Fruit fly (Drosophila melanogaster) whole organism, prepupa: ENCODE data around the gene CG3223.
A peak's percentile ranks its signal among the peaks of the same experiment; 100 is the strongest.

Experiments
- Blimp-1 ChIP-seq: fragments of 200-800 bp; sonication (Bioruptor generic); optimal IDR thresholded peaks from 3 replicates; lab custom pipeline; 2017; ENCODE audit warnings: missing biosample characterization, missing genetic modification characterization, mild to moderate bottlenecking, moderate library complexity, missing genetic modification reagents
- CG10631 ChIP-seq: fragments of 200-800 bp; sonication (Bioruptor generic); optimal IDR thresholded peaks from 2 replicates; lab custom pipeline; 2016; ENCODE audit warnings: missing biosample characterization, missing genetic modification characterization
- CG10669 ChIP-seq: fragments of 200-800 bp; sonication (Bioruptor generic); optimal IDR thresholded peaks from 3 replicates; lab custom pipeline; 2018; ENCODE audit warnings: missing biosample characterization, mild to moderate bottlenecking, missing genetic modification characterization, moderate library complexity
- CG11294 ChIP-seq: fragments of 200-800 bp; sonication (Bioruptor generic); IDR thresholded peaks from 2 replicates; pipeline ENCODE4 v1.3.6; 2022; ENCODE audit warnings: missing biosample characterization, missing genetic modification characterization
- CG11762 ChIP-seq: fragments of 200-800 bp; sonication (Bioruptor generic); optimal IDR thresholded peaks from 3 replicates; lab custom pipeline; 2016; ENCODE audit warnings: missing biosample characterization, missing genetic modification characterization; ENCODE audit not compliant: insufficient read depth
- CG11902 ChIP-seq: fragments of 200-800 bp; sonication (Bioruptor generic); optimal IDR thresholded peaks from 3 replicates; lab custom pipeline; 2016; ENCODE audit warnings: missing biosample characterization, missing genetic modification characterization
- CG15336 ChIP-seq: fragments of 200-800 bp; sonication (Bioruptor generic); IDR thresholded peaks from 2 replicates; pipeline ENCODE4 v1.3.6; 2022; ENCODE audit warnings: missing biosample characterization, missing genetic modification characterization
- CG1621 ChIP-seq: fragments of 200-800 bp; sonication (Bioruptor generic); optimal IDR thresholded peaks from 3 replicates; lab custom pipeline; 2018; ENCODE audit warnings: missing biosample characterization, mild to moderate bottlenecking, missing genetic modification characterization
- CG16779 ChIP-seq: fragments of 200-800 bp; sonication (Bioruptor generic); optimal IDR thresholded peaks from 3 replicates; lab custom pipeline; 2017; ENCODE audit warnings: missing biosample characterization, mild to moderate bottlenecking, missing genetic modification characterization
- CG3032 ChIP-seq: fragments of 200-800 bp; optimal IDR thresholded peaks from 2 replicates; lab custom pipeline; 2019; ENCODE audit warnings: missing biosample characterization, mild to moderate bottlenecking, missing genetic modification characterization, moderate library complexity
- CG31627 ChIP-seq: fragments of 200-800 bp; sonication (Bioruptor generic); optimal IDR thresholded peaks from 3 replicates; lab custom pipeline; 2016; ENCODE audit warnings: missing biosample characterization, missing genetic modification characterization
- CG32006 ChIP-seq: fragments of 200-800 bp; sonication (Bioruptor generic); optimal IDR thresholded peaks from 3 replicates; lab custom pipeline; 2017; ENCODE audit warnings: missing biosample characterization, mild to moderate bottlenecking, missing genetic modification characterization
- CG3919 ChIP-seq: fragments of 200-800 bp; sonication (Bioruptor generic); optimal IDR thresholded peaks from 3 replicates; lab custom pipeline; 2016; ENCODE audit warnings: missing biosample characterization, missing genetic modification characterization
- CG4318 ChIP-seq: fragments of 200-800 bp; sonication (Bioruptor generic); optimal IDR thresholded peaks from 3 replicates; lab custom pipeline; 2017; ENCODE audit warnings: missing biosample characterization, mild to moderate bottlenecking, missing genetic modification characterization
- CG6163 ChIP-seq: fragments of 200-800 bp; sonication (Bioruptor generic); IDR thresholded peaks from 3 replicates; pipeline ENCODE4 v1.3.6; 2022; ENCODE audit warnings: missing biosample characterization, missing genetic modification characterization
- CG6808 ChIP-seq: fragments of 200-800 bp; sonication (Bioruptor generic); optimal IDR thresholded peaks from 3 replicates; lab custom pipeline; 2017; ENCODE audit warnings: missing biosample characterization, missing genetic modification characterization, mild to moderate bottlenecking, moderate library complexity, missing genetic modification reagents
- CG7368 ChIP-seq: fragments of 200-800 bp; sonication (Bioruptor generic); optimal IDR thresholded peaks from 3 replicates; lab custom pipeline; 2016; ENCODE audit warnings: missing biosample characterization, missing genetic modification characterization
- CG8119 ChIP-seq: fragments of 200-800 bp; sonication (Bioruptor generic); IDR thresholded peaks from 3 replicates; pipeline ENCODE4 v1.3.6; 2022; ENCODE audit warnings: missing biosample characterization, missing genetic modification characterization
- CG8632 ChIP-seq: fragments of 200-800 bp; sonication (Bioruptor generic); optimal IDR thresholded peaks from 3 replicates; lab custom pipeline; 2016; ENCODE audit warnings: missing biosample characterization, missing genetic modification characterization
- CG9139 ChIP-seq: fragments of 200-800 bp; sonication (Bioruptor generic); optimal IDR thresholded peaks from 3 replicates; lab custom pipeline; 2017; ENCODE audit warnings: missing biosample characterization, mild to moderate bottlenecking, missing genetic modification characterization
- Eip75B ChIP-seq: fragments of 200-800 bp; sonication (Bioruptor generic); optimal IDR thresholded peaks from 3 replicates; lab custom pipeline; 2016; ENCODE audit warnings: missing biosample characterization, missing genetic modification characterization
- Eip78C ChIP-seq: fragments of 200-800 bp; sonication (Bioruptor generic); peaks from one replicate; lab custom pipeline; 2016; ENCODE audit warnings: missing biosample characterization, missing genetic modification characterization
- Eip93F ChIP-seq: fragments of 200-800 bp; sonication (Bioruptor generic); optimal IDR thresholded peaks from 2 replicates; lab custom pipeline; 2016; ENCODE audit warnings: missing biosample characterization, mild to moderate bottlenecking, missing genetic modification characterization
- Ets21C ChIP-seq: fragments of 200-800 bp; sonication (Bioruptor generic); optimal IDR thresholded peaks from 3 replicates; lab custom pipeline; 2016; ENCODE audit warnings: missing biosample characterization, missing genetic modification characterization
- Ets96B ChIP-seq: fragments of 200-800 bp; optimal IDR thresholded peaks from 2 replicates; lab custom pipeline; 2019; ENCODE audit warnings: missing biosample characterization, mild to moderate bottlenecking, missing genetic modification characterization, moderate library complexity
- Gug ChIP-seq: fragments of 200-800 bp; sonication (Bioruptor generic); IDR thresholded peaks from 2 replicates; pipeline ENCODE4 v1.3.6; 2022; ENCODE audit warnings: missing biosample characterization, missing genetic modification characterization
- Hr38 ChIP-seq: sonication (Bioruptor generic); optimal IDR thresholded peaks from 2 replicates; lab custom pipeline; 2016; ENCODE audit warnings: missing biosample characterization, missing genetic modification characterization
- Hr39 ChIP-seq: fragments of 200-800 bp; sonication (Bioruptor generic); optimal IDR thresholded peaks from 2 replicates; lab custom pipeline; 2016; ENCODE audit warnings: missing biosample characterization, missing genetic modification characterization
- Hr4 ChIP-seq: fragments of 200-800 bp; sonication (Bioruptor generic); optimal IDR thresholded peaks from 3 replicates; lab custom pipeline; 2016; ENCODE audit warnings: missing biosample characterization, missing genetic modification characterization
- Lpt ChIP-seq: fragments of 200-800 bp; sonication (Bioruptor generic); optimal IDR thresholded peaks from 3 replicates; lab custom pipeline; 2016; ENCODE audit warnings: missing biosample characterization, missing genetic modification characterization
- Met ChIP-seq: fragments of 200-800 bp; sonication (Bioruptor generic); optimal IDR thresholded peaks from 3 replicates; lab custom pipeline; 2016; ENCODE audit warnings: missing biosample characterization, missing genetic modification characterization
- OdsH ChIP-seq: fragments of 200-800 bp; sonication (Bioruptor generic); optimal IDR thresholded peaks from 3 replicates; lab custom pipeline; 2016; ENCODE audit warnings: missing biosample characterization, missing genetic modification characterization
- Smox ChIP-seq: fragments of 200-800 bp; sonication (Bioruptor generic); optimal IDR thresholded peaks from 3 replicates; lab custom pipeline; 2016; ENCODE audit warnings: missing biosample characterization, missing genetic modification characterization
- Sox102F ChIP-seq: fragments of 200-800 bp; sonication (Bioruptor generic); optimal IDR thresholded peaks from 2 replicates; lab custom pipeline; 2016; ENCODE audit warnings: missing biosample characterization, mild to moderate bottlenecking, missing genetic modification characterization
- Sox14 ChIP-seq: fragments of 200-800 bp; sonication (Bioruptor generic); optimal IDR thresholded peaks from 3 replicates; lab custom pipeline; 2016; ENCODE audit warnings: missing biosample characterization, missing genetic modification characterization
- Sox15 ChIP-seq: fragments of 200-800 bp; sonication (Bioruptor generic); optimal IDR thresholded peaks from 3 replicates; lab custom pipeline; 2016; ENCODE audit warnings: missing biosample characterization, missing genetic modification characterization
- acj6 ChIP-seq: fragments of 200-800 bp; sonication (Bioruptor generic); optimal IDR thresholded peaks from 3 replicates; lab custom pipeline; 2016; ENCODE audit warnings: missing biosample characterization, missing genetic modification characterization
- dac ChIP-seq: fragments of 200-800 bp; sonication (Bioruptor generic); optimal IDR thresholded peaks from 2 replicates; lab custom pipeline; 2017; ENCODE audit warnings: missing biosample characterization, mild to moderate bottlenecking, missing genetic modification characterization
- dsx ChIP-seq: fragments of 200-800 bp; optimal IDR thresholded peaks from 3 replicates; lab custom pipeline; 2019; ENCODE audit warnings: missing biosample characterization, mild to moderate bottlenecking, missing genetic modification characterization, moderate library complexity; ENCODE audit not compliant: poor library complexity, severe bottlenecking
- eg ChIP-seq: fragments of 200-800 bp; sonication (Bioruptor generic); IDR thresholded peaks from 3 replicates; pipeline ENCODE4 v1.3.6; 2022; ENCODE audit warnings: missing biosample characterization, missing genetic modification characterization
- esn ChIP-seq: fragments of 200-800 bp; sonication (Bioruptor generic); optimal IDR thresholded peaks from 2 replicates; lab custom pipeline; 2016; ENCODE audit warnings: missing biosample characterization, mild to moderate bottlenecking, missing genetic modification characterization, moderate library complexity
- fd59A ChIP-seq: fragments of 200-800 bp; sonication (Bioruptor generic); optimal IDR thresholded peaks from 2 replicates; lab custom pipeline; 2017; ENCODE audit warnings: missing biosample characterization, mild to moderate bottlenecking, missing genetic modification characterization, missing genetic modification reagents
- fd85E ChIP-seq: fragments of 200-800 bp; sonication (Bioruptor generic); optimal IDR thresholded peaks from 3 replicates; lab custom pipeline; 2016; ENCODE audit warnings: missing biosample characterization, missing genetic modification characterization
- net ChIP-seq: fragments of 200-800 bp; sonication (Bioruptor generic); optimal IDR thresholded peaks from 3 replicates; lab custom pipeline; 2016; ENCODE audit warnings: missing biosample characterization, missing genetic modification characterization
- salr ChIP-seq, 2 experiments: fragments of 200-800 bp; sonication (Bioruptor generic); optimal IDR thresholded peaks; 3 replicates each; lab custom pipeline; 2016 to 2018; ENCODE audit warnings: missing biosample characterization in 2 of 2, missing genetic modification characterization in 2 of 2, mild to moderate bottlenecking in 1 of 2
- spab ChIP-seq: fragments of 200-800 bp; sonication (Bioruptor generic); optimal IDR thresholded peaks from 2 replicates; lab custom pipeline; 2017; ENCODE audit warnings: missing biosample characterization, mild to moderate bottlenecking, missing genetic modification characterization, missing genetic modification reagents
- ss ChIP-seq, 2 experiments: fragments of 200-800 bp; sonication (Bioruptor generic); optimal IDR thresholded peaks; 2 replicates in 1 of 2; 3 replicates in 1 of 2; lab custom pipeline; 2017 to 2018; ENCODE audit warnings: mild to moderate bottlenecking in 2 of 2, missing biosample characterization in 2 of 2, missing genetic modification characterization in 2 of 2, moderate library complexity in 1 of 2
- svp ChIP-seq: fragments of 200-800 bp; sonication (Bioruptor generic); peaks from one replicate; lab custom pipeline; 2016; ENCODE audit warnings: missing biosample characterization, missing genetic modification characterization
- topi ChIP-seq: fragments of 200-800 bp; sonication (Bioruptor generic); optimal IDR thresholded peaks from 3 replicates; lab custom pipeline; 2016; ENCODE audit warnings: missing biosample characterization, missing genetic modification characterization
- vri ChIP-seq: fragments of 200-800 bp; sonication (Bioruptor generic); optimal IDR thresholded peaks from 3 replicates; lab custom pipeline; 2016; ENCODE audit warnings: missing biosample characterization, mild to moderate bottlenecking, missing genetic modification characterization

Gene CG3223

dm6 chr3R:7966544-7967264, 42.5 kb upstream of the CG3223 start:
- peak; percentile 25 for TF ChIP-seq CG15336 (GFP tag; lab: Robert Waterston, UW)
- no peak for TF ChIP-seq fd85E (GFP tag; lab: Kevin White, UChicago)
- TF ChIP-seq fd59A (GFP tag; lab: Kevin White, UChicago): peak; percentile 4
- TF ChIP-seq Smox (GFP tag; lab: Kevin White, UChicago): no peak
- TF ChIP-seq Sox14 (GFP tag; lab: Kevin White, UChicago): no peak
- no peak for TF ChIP-seq spab (GFP tag; lab: Kevin White, UChicago)
- no peak for TF ChIP-seq CG10669 (GFP tag; lab: Kevin White, UChicago)
- TF ChIP-seq esn (GFP tag; lab: Kevin White, UChicago): no peak
- TF ChIP-seq Hr38 (GFP tag; lab: Kevin White, UChicago): no peak
- no peak for TF ChIP-seq topi (GFP tag; lab: Kevin White, UChicago)
- TF ChIP-seq CG4318 (GFP tag; lab: Kevin White, UChicago): no peak
- no peak for TF ChIP-seq dac (GFP tag; lab: Kevin White, UChicago)
- TF ChIP-seq Ets21C (GFP tag; lab: Kevin White, UChicago): no peak
- TF ChIP-seq Ets96B (tag; lab: Kevin White, UChicago): no peak
- TF ChIP-seq eg (GFP tag; lab: Robert Waterston, UW): peak; percentile 55; the same call in 2 of the 3 replicates
- TF ChIP-seq CG7368 (GFP tag; lab: Kevin White, UChicago): no peak
- TF ChIP-seq dsx (GFP tag; lab: Kevin White, UChicago): peak; percentile 100
- no peak for TF ChIP-seq CG9139 (GFP tag; lab: Kevin White, UChicago)
- TF ChIP-seq Eip75B: peak; percentile 28
- no peak for TF ChIP-seq Hr39 (GFP tag; lab: Kevin White, UChicago)
- no peak for TF ChIP-seq CG3919 (GFP tag; lab: Kevin White, UChicago)
- no peak; the same call in 1 of the 2 replicates for TF ChIP-seq Gug (GFP tag; lab: Robert Waterston, UW)
- TF ChIP-seq CG8119 (GFP tag; lab: Robert Waterston, UW): no peak; the same call in 1 of the 3 replicates
- no peak for TF ChIP-seq Sox15 (GFP tag; lab: Kevin White, UChicago)
- no peak for TF ChIP-seq CG11762
- TF ChIP-seq svp: peak; percentile 87
- TF ChIP-seq CG8632: no peak
- no peak for TF ChIP-seq salr (GFP tag; optimal IDR thresholded peaks at IDR 0.05; lab: Kevin White, UChicago)
- no peak for TF ChIP-seq CG10631 (GFP tag; lab: Kevin White, UChicago)
- peak; percentile 85 for TF ChIP-seq Blimp-1 (GFP tag; lab: Kevin White, UChicago)
- no peak for TF ChIP-seq CG11294 (GFP tag; lab: Robert Waterston, UW)
- TF ChIP-seq CG6808 (GFP tag; lab: Kevin White, UChicago): no peak
- no peak for TF ChIP-seq Met (GFP tag; lab: Kevin White, UChicago)
- peak; percentile 16 for TF ChIP-seq Lpt (GFP tag; lab: Kevin White, UChicago)
- no peak for TF ChIP-seq Sox102F (GFP tag; lab: Kevin White, UChicago)
- TF ChIP-seq Eip78C (GFP tag; lab: Kevin White, UChicago): peak; percentile 70
- TF ChIP-seq Eip93F: no peak
- no peak for TF ChIP-seq CG3032 (tag; lab: Kevin White, UChicago)
- no peak for TF ChIP-seq CG32006 (GFP tag; lab: Kevin White, UChicago)
- no peak for TF ChIP-seq OdsH
- TF ChIP-seq ss (GFP tag; optimal IDR thresholded peaks at IDR 0.05; lab: Kevin White, UChicago): peak; percentile 13 to 60
- no peak for TF ChIP-seq net (GFP tag; lab: Kevin White, UChicago)
- TF ChIP-seq acj6 (GFP tag; lab: Kevin White, UChicago): no peak
- TF ChIP-seq vri (GFP tag; lab: Kevin White, UChicago): peak; percentile 59
- no peak for TF ChIP-seq CG31627 (GFP tag; lab: Kevin White, UChicago)
- TF ChIP-seq CG11902 (GFP tag; lab: Kevin White, UChicago): no peak
- no peak for TF ChIP-seq CG16779 (tag; lab: Kevin White, UChicago)
- no peak for TF ChIP-seq Hr4 (GFP tag; lab: Kevin White, UChicago)
- peak; percentile 82 for TF ChIP-seq CG1621 (tag; lab: Kevin White, UChicago)
- peak; percentile 43; the same call in 2 of the 3 replicates for TF ChIP-seq CG6163
